Worm (Caenorhabditis elegans) whole organism, L2 larva: ENCODE results near the gene T19C3.7.

ENCODE experiments used
- C34F6.9 ChIP-seq: fragments of 150-350 bp; optimal IDR thresholded peaks from 2 replicates; lab custom pipeline; 2014; ENCODE audit warnings: missing biosample characterization, missing genetic modification characterization
- F13H6.1 ChIP-seq: sonication (generic microtip); optimal IDR thresholded peaks from 2 replicates; lab custom pipeline; 2016; ENCODE audit warnings: missing genetic modification characterization, missing compliant biosample characterization
- R02D3.7 ChIP-seq: fragments of 150-350 bp; optimal IDR thresholded peaks from 2 replicates; lab custom pipeline; 2014; ENCODE audit warnings: missing biosample characterization, missing genetic modification characterization
- Y55F3AM.14 ChIP-seq: fragments of 200-800 bp; sonication (Bioruptor generic); optimal IDR thresholded peaks from 2 replicates; lab custom pipeline; 2018; ENCODE audit warnings: mild to moderate bottlenecking, missing genetic modification characterization, missing compliant biosample characterization
- ZK546.5 ChIP-seq: sonication (generic microtip); optimal IDR thresholded peaks from 2 replicates; lab custom pipeline; 2017; ENCODE audit warnings: missing biosample characterization, missing genetic modification characterization
- alr-1 ChIP-seq: fragments of 150-350 bp; optimal IDR thresholded peaks from 2 replicates; lab custom pipeline; 2014; ENCODE audit warnings: missing biosample characterization, missing genetic modification characterization
- ama-1 ChIP-seq: fragments of 150-350 bp; optimal IDR thresholded peaks from 2 replicates; lab custom pipeline; 2018; ENCODE audit warnings: inconsistent platforms
- blmp-1 ChIP-seq: sonication (generic microtip); optimal IDR thresholded peaks from 2 replicates; lab custom pipeline; 2017; ENCODE audit warnings: missing genetic modification characterization, mild to moderate bottlenecking, missing compliant biosample characterization, antibody characterized with exemption, moderate library complexity; ENCODE audit not compliant: insufficient read depth
- ceh-16 ChIP-seq: fragments of 150-350 bp; optimal IDR thresholded peaks from 2 replicates; lab custom pipeline; 2014; ENCODE audit warnings: missing biosample characterization, missing genetic modification characterization
- ceh-82 ChIP-seq: fragments of 150-350 bp; optimal IDR thresholded peaks from 2 replicates; lab custom pipeline; 2014; ENCODE audit warnings: missing biosample characterization, missing genetic modification characterization
- crh-2 ChIP-seq: sonication (generic microtip); optimal IDR thresholded peaks from 2 replicates; lab custom pipeline; 2017; ENCODE audit warnings: missing biosample characterization, missing genetic modification characterization
- dmd-4 ChIP-seq: sonication (generic microtip); optimal IDR thresholded peaks from 2 replicates; lab custom pipeline; 2017; ENCODE audit warnings: missing biosample characterization, missing genetic modification characterization
- egl-27 ChIP-seq: sonication (generic microtip); optimal IDR thresholded peaks from 3 replicates; lab custom pipeline; 2017; ENCODE audit warnings: missing biosample characterization, missing genetic modification reagents, missing genetic modification characterization
- elt-3 ChIP-seq: sonication (generic microtip); optimal IDR thresholded peaks from 2 replicates; lab custom pipeline; 2017; ENCODE audit warnings: missing biosample characterization, missing genetic modification characterization
- fos-1 ChIP-seq: fragments of 150-350 bp; optimal IDR thresholded peaks from 2 replicates; lab custom pipeline; 2014; ENCODE audit warnings: missing biosample characterization, missing genetic modification characterization
- gmeb-1 ChIP-seq: fragments of 150-350 bp; optimal IDR thresholded peaks from 2 replicates; lab custom pipeline; 2014; ENCODE audit warnings: missing biosample characterization, missing genetic modification characterization
- lin-11 ChIP-seq: fragments of 150-350 bp; sonication (generic microtip); optimal IDR thresholded peaks from 2 replicates; lab custom pipeline; 2014; ENCODE audit warnings: missing biosample characterization, missing genetic modification characterization, inconsistent platforms, mixed read lengths
- lin-13 ChIP-seq: fragments of 150-350 bp; optimal IDR thresholded peaks from 2 replicates; lab custom pipeline; 2014; ENCODE audit warnings: missing biosample characterization, missing genetic modification reagents, missing genetic modification characterization
- lsy-2 ChIP-seq, 2 experiments: fragments of 150-350 bp in 1 of 2; sonication (generic microtip) in 1 of 2; optimal IDR thresholded peaks; 2 replicates each; lab custom pipeline; 2014 to 2017; ENCODE audit warnings: missing biosample characterization in 2 of 2, missing genetic modification characterization in 2 of 2
- mab-5 ChIP-seq: fragments of 150-350 bp; optimal IDR thresholded peaks from 2 replicates; lab custom pipeline; 2014; ENCODE audit warnings: missing biosample characterization, missing genetic modification characterization
- mbf-1 ChIP-seq: sonication (generic microtip); optimal IDR thresholded peaks from 2 replicates; lab custom pipeline; 2017; ENCODE audit warnings: missing biosample characterization, missing genetic modification characterization
- mdl-1 ChIP-seq, 2 experiments: fragments of 150-350 bp in 1 of 2; sonication (generic microtip) in 1 of 2; optimal IDR thresholded peaks; 2 replicates each; lab custom pipeline; 2017; ENCODE audit warnings: missing biosample characterization in 2 of 2, missing genetic modification characterization in 2 of 2
- nhr-129 ChIP-seq: fragments of 150-350 bp; optimal IDR thresholded peaks from 2 replicates; lab custom pipeline; 2014; ENCODE audit warnings: missing biosample characterization, missing genetic modification characterization
- nhr-21 ChIP-seq: fragments of 150-350 bp; optimal IDR thresholded peaks from 2 replicates; lab custom pipeline; 2014; ENCODE audit warnings: missing biosample characterization, missing genetic modification characterization
- nhr-23 ChIP-seq: fragments of 150-350 bp; optimal IDR thresholded peaks from 2 replicates; lab custom pipeline; 2014; ENCODE audit warnings: missing biosample characterization, missing genetic modification reagents, missing genetic modification characterization
- nhr-237 ChIP-seq: fragments of 150-350 bp; optimal IDR thresholded peaks from 2 replicates; lab custom pipeline; 2014; ENCODE audit warnings: missing biosample characterization, missing genetic modification characterization
- nhr-25 ChIP-seq: fragments of 150-350 bp; sonication (generic microtip); optimal IDR thresholded peaks from 3 replicates; lab custom pipeline; 2014; ENCODE audit warnings: missing biosample characterization, missing genetic modification characterization
- peb-1 ChIP-seq: fragments of 150-350 bp; optimal IDR thresholded peaks from 2 replicates; lab custom pipeline; 2014; ENCODE audit warnings: missing biosample characterization, missing genetic modification characterization
- sem-4 ChIP-seq: fragments of 150-350 bp; optimal IDR thresholded peaks from 2 replicates; lab custom pipeline; 2014; ENCODE audit warnings: missing biosample characterization, missing genetic modification reagents, missing genetic modification characterization
- skn-1 ChIP-seq: sonication (generic microtip); optimal IDR thresholded peaks from 2 replicates; lab custom pipeline; 2017; ENCODE audit warnings: missing biosample characterization, missing genetic modification characterization
- sma-3 ChIP-seq: sonication (generic microtip); optimal IDR thresholded peaks from 2 replicates; lab custom pipeline; 2016; ENCODE audit warnings: missing genetic modification reagents, missing genetic modification characterization, missing compliant biosample characterization
- sma-9 ChIP-seq, 2 experiments: fragments of 150-350 bp in 1 of 2; sonication (generic microtip) in 1 of 2; optimal IDR thresholded peaks; 2 replicates each; lab custom pipeline; 2014 to 2016; ENCODE audit warnings: missing genetic modification characterization in 2 of 2, mild to moderate bottlenecking in 1 of 2, missing biosample characterization in 1 of 2, missing compliant biosample characterization in 1 of 2, missing genetic modification reagents in 1 of 2, moderate library complexity in 1 of 2
- snpc-4 ChIP-seq: fragments of 150-350 bp; optimal IDR thresholded peaks from 2 replicates; lab custom pipeline; 2014; ENCODE audit warnings: missing biosample characterization, missing genetic modification characterization
- unc-39 ChIP-seq: fragments of 150-350 bp; optimal IDR thresholded peaks from 2 replicates; lab custom pipeline; 2014; ENCODE audit warnings: missing biosample characterization, missing genetic modification characterization
- unc-55 ChIP-seq: fragments of 150-350 bp; sonication (generic microtip); optimal IDR thresholded peaks from 3 replicates; lab custom pipeline; 2014; ENCODE audit warnings: missing biosample characterization, missing genetic modification reagents, missing genetic modification characterization
- unc-62 ChIP-seq: fragments of 150-350 bp; optimal IDR thresholded peaks from 2 replicates; lab custom pipeline; 2014; ENCODE audit warnings: missing biosample characterization, missing genetic modification reagents, missing genetic modification characterization
- zag-1 ChIP-seq: fragments of 150-350 bp; optimal IDR thresholded peaks from 2 replicates; lab custom pipeline; 2014; ENCODE audit warnings: missing biosample characterization, missing genetic modification characterization
- ztf-1 ChIP-seq: fragments of 200-800 bp; sonication (Bioruptor generic); conservative IDR thresholded peaks from 2 replicates; pipeline ENCODE4 v1.3.6; 2022; ENCODE audit warnings: missing genetic modification characterization, missing compliant biosample characterization

T19C3.7 gene

DNA sequence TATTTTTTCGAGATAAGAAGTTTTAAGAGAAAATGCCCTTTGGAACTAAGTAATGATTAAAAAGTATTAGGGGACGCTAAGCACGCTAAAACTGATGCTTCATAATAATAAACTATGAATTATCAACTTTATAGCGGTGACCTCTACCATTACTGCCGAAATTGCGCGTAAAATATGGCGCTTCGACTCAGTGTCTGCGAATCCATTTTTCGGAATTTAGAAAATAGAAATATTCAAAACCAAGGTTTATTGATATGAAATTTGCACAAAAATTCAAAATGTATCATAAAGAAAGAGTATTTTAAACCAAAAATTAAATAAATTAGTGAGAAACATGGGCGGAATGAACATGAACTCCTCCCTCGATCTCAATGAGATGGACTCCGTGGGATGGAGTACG lies 36.7 kb downstream of the T19C3.7 start:
- TF ChIP-seq nhr-25 (tag; lab: Kevin White, UChicago): no peak
- TF ChIP-seq ceh-82: no peak
- TF ChIP-seq nhr-237 (tag; lab: Kevin White, UChicago): no peak
- TF ChIP-seq ama-1 (lab: Kevin White, UChicago): no peak
- TF ChIP-seq blmp-1 (tag; lab: Kevin White, UChicago): no peak
- TF ChIP-seq gmeb-1 (tag; lab: Kevin White, UChicago): peak; percentile 9
- TF ChIP-seq crh-2: no peak
- TF ChIP-seq ZK546.5: no peak
- TF ChIP-seq mbf-1: no peak

DNA sequence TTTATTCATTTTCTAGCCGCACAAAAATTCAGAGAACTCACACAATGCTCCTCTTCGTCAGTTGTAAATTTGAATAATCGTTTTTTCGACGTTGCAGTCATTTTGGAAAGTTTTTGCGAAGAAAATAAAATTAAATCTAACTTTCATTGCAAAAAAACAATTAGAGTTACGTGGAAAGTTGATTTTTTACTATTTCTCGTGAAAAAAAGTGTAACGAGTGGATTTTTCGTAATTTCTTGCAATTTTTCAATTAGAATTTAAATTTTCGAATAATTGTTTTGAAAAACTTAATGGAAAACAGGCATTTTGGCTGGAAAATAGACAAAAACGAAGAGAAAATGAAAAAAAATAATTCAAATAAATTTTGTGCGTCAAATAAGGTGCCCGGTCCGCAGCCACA lies 37.3 kb downstream of the T19C3.7 start, which contains the start of gene Y55B1AR.2:
Y55B1AR.2 (minus strand) TSS at position 101 of the 400 bp plus-strand sequence.
- TF ChIP-seq alr-1 (tag; lab: Kevin White, UChicago) (no peak), unc-39 (tag; lab: Kevin White, UChicago) (no peak), mbf-1 (no peak), skn-1 (tag; lab: Kevin White, UChicago) (no peak), mdl-1 (tag; optimal IDR thresholded peaks at IDR 0.05; lab: Kevin White, UChicago) (no peak)

ce11 chrIII:598168-598567 lies 37.8 kb downstream of the T19C3.7 start:
- TF ChIP-seq fos-1 (tag; lab: Kevin White, UChicago) (peak; percentile 60), Y55F3AM.14 (GFP tag; lab: Kevin White, UChicago) (no peak), alr-1 (tag; lab: Kevin White, UChicago) (no peak), lsy-2 (tag; optimal IDR thresholded peaks at IDR 0.05; lab: Kevin White, UChicago) (peak; percentile 5 to 66), egl-27 (tag; lab: Kevin White, UChicago) (peak; percentile 25), sma-9 (GFP tag; optimal IDR thresholded peaks at IDR 0.05; lab: Kevin White, UChicago) (peak; percentile 38), sma-9 (tag; optimal IDR thresholded peaks at IDR 0.05; lab: Kevin White, UChicago) (no peak), nhr-25 (tag; lab: Kevin White, UChicago) (peak; percentile 7), unc-55 (GFP tag; lab: Kevin White, UChicago) (peak; percentile 75), zag-1 (peak; percentile 46), F13H6.1 (peak; percentile 61), dmd-4 (no peak), nhr-129 (peak; percentile 64), snpc-4 (tag; lab: Kevin White, UChicago) (no peak), C34F6.9 (peak; percentile 82), R02D3.7 (no peak), unc-62 (GFP tag; lab: Kevin White, UChicago) (no peak), blmp-1 (tag; lab: Kevin White, UChicago) (no peak), ztf-1 (no peak), mab-5 (tag; lab: Kevin White, UChicago) (peak; percentile 24), sem-4 (tag; lab: Kevin White, UChicago) (peak; percentile 54), mdl-1 (tag; optimal IDR thresholded peaks at IDR 0.05; lab: Kevin White, UChicago) (peak; percentile 38 to 55), crh-2 (peak; percentile 46), lin-11 (tag; lab: Kevin White, UChicago) (peak; percentile 17)

DNA sequence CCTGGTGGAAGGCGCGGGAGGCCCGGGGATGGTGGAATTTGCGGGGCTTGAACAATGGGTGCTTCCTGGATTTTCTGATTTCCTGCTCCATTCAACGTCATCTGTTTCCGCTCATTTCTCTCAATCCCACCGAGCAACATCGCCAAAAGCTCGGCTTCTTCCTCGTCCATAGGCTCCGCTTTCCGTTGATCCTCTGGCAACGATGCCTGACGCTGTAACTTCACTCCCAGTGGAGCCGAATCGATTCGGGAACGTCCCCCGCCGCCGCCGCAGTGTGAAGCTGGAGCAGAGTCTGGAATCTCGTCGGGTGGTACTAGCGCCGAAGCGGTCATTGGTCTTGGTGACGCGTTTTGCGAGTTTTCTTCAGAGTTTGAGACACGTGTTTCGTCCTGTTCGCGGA lies 40.5 kb downstream of the T19C3.7 start:
- peak; percentile 7 for TF ChIP-seq Y55F3AM.14 (GFP tag; lab: Kevin White, UChicago)
- TF ChIP-seq lin-13: no peak
- no peak for TF ChIP-seq nhr-237 (tag; lab: Kevin White, UChicago)
- TF ChIP-seq peb-1 (tag; lab: Kevin White, UChicago): no peak

DNA sequence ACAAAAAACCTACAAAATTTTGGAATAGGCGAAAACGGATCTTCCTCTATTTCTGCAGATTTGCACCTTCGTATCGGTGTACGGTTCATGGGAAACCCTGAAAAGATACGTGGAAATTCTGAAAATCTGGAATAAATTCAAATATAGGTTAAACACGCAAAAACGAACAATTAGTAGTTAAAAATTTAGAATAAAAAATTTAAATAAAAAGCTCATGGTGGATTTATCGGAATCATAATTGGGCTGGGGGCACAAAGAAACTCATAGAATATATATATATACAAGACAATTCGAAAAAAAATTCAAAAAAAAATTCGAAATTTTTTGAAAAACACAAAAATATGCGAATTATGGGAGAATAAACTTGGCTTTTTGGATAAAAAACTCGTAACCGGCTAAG lies 49.0 kb downstream of the T19C3.7 start, which contains the start of gene helq-1:
helq-1 (minus strand) TSS at position 101 of the 400 bp plus-strand sequence.
- TF ChIP-seq C34F6.9: no peak
- TF ChIP-seq egl-27 (tag; lab: Kevin White, UChicago): no peak
- TF ChIP-seq elt-3 (tag; lab: Kevin White, UChicago): no peak
- TF ChIP-seq R02D3.7: no peak
- TF ChIP-seq nhr-21 (tag; lab: Kevin White, UChicago): no peak
- TF ChIP-seq zag-1: no peak
- no peak for TF ChIP-seq sma-3 (GFP tag; lab: Kevin White, UChicago)
- no peak for TF ChIP-seq sma-9 (GFP tag; optimal IDR thresholded peaks at IDR 0.05; lab: Kevin White, UChicago)
- no peak for TF ChIP-seq sma-9 (tag; optimal IDR thresholded peaks at IDR 0.05; lab: Kevin White, UChicago)
- no peak for TF ChIP-seq nhr-23 (tag; lab: Kevin White, UChicago)
- no peak for TF ChIP-seq ceh-16 (tag; lab: Kevin White, UChicago)
